Worm (Caenorhabditis elegans): ENCODE data around the gene C53A5.9.

C53A5.9 gene

ce11 chrV:14558757-14559156 lies at the start of gene C53A5.9:
C53A5.9 (minus strand) TSS chrV:14558857.
- TF ChIP-seq unc-62 (GFP tag; optimal IDR thresholded peaks at IDR 0.05): no peak

ce11 chrV:14603755-14604154 lies 45.1 kb upstream of the C53A5.9 start:
- no peak for TF ChIP-seq unc-62 (GFP tag; optimal IDR thresholded peaks at IDR 0.05)

DNA sequence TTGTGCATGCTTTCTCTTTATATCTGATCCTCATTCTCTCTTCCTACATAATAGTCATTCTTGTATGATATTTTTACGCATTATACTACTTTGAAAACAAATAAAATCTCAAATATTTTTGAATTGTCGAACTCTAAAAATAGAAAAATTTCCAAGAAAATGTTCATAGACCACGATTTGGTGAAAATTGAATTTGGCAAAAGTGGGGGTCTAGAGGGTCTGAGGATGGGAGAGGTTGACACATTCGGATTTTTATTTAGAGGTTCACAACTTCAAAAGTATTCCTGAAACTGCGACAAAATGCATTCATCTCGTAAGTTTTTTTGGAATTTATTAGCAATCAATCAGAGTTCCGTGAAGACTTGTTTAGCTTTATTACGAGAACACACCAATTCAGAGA lies 41.3 kb upstream of the C53A5.9 start, which contains the start of gene glb-22:
TSS of gene glb-22 (plus strand) at position 301 of the 400 bp plus-strand sequence.
- no peak for TF ChIP-seq unc-62 (GFP tag; optimal IDR thresholded peaks at IDR 0.05)

DNA sequence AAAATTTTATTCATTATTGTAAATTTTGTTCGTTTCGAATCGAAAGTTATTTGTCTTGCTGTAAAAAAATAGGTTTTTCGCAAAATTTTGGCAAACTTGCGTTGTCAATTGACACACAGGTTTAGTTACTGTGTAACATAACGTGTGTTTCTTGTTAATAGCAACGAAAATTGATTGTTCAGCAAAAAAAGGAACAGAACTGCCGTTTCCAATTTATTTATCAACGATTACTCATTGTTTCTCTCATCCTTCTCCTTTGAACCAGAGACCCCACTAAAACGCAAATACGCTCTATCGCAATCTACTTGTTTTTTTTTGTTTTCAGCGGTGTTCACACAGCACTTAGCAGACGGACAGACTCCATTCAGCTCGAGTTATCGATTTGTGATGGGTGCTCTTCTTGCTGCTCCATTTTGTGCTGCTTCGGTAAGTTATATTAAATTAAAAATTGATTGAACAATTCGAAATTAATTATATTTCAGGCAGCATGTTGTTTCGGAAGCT lies 39.1 kb upstream of the C53A5.9 start, which contains the start of gene R11H6.2:
TSS of gene R11H6.2 (plus strand) at position 326 of the 504 bp plus-strand sequence.
- TF ChIP-seq unc-62 (GFP tag; optimal IDR thresholded peaks at IDR 0.05): no peak

DNA sequence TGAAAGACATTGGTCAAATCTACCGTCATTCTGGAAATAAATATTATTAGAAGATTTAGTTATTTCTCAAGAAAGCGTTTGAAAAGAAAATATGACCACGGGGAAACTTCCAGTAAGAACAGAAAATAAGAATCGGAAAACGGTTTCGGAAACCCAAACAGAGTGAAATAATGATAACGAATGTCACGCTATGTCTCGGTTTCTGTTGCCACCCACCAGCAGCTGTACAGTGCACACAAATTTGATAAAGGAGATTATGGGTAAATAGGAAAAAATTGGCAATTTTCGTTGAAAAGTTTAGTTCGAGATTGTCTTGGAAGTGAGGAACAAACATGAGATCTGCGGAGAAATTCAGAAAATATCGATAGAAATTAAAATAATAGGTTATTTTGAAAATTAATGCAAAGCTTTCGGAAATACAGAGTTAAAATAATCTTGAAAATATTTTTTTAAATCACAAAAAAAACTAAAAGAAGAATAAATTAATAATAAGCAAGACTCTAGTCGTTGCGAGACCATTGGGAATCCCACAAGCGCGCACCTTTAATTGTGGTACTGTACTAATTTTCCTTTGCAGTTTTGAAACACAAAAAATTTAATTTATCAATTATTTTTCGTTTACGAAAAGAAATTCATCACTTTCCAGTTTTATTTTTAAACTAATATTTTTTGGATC lies 38.5 kb upstream of the C53A5.9 start, which contains the start of gene pes-9:
TSS of gene pes-9 (minus strand) at position 30 of the 676 bp plus-strand sequence.
- no peak for TF ChIP-seq unc-62 (GFP tag; optimal IDR thresholded peaks at IDR 0.05)

DNA sequence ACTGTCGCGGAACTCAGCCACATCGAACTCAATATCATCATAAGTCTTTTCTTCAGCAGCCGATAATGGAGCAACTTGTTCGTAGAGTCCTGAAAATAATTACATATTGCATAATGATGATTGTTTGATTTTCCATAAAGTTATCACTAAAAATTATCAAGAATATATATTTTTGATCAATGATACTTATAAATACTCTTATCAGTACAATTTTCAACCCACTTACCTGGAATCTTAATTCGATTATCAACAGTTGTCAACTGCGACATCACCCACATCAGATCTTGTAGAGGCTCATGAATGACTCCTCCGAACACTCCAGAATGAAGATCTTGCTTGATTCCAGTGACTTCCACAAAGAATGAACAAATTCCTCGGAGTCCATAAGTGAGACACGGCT lies 37.3 kb upstream of the C53A5.9 start:
- TF ChIP-seq unc-62 (GFP tag; optimal IDR thresholded peaks at IDR 0.05): no peak

DNA sequence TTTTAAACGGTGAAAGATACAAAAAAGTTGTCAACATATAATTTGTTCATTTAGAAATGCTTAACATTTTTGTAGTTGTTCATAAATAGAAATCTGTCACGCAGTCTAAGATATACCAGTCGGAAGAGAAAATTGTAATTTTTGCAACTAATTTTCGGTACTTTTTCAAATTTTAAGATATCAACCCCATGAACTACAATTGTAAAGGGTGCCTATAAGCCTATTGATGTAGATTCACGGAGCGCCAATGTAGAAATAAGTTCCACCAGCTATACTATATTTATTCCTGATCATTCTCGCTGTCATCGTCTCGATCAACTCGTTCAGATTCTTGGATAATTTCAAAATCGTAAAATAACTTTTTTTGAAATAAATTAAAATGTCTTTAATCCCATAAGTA lies 36.3 kb upstream of the C53A5.9 start:
- TF ChIP-seq unc-62 (GFP tag; optimal IDR thresholded peaks at IDR 0.05): no peak

ce11 chrV:14594103-14594502 lies 35.4 kb upstream of the C53A5.9 start:
- no peak for TF ChIP-seq unc-62 (GFP tag; optimal IDR thresholded peaks at IDR 0.05)

ce11 chrV:14585351-14585750 lies 26.7 kb upstream of the C53A5.9 start, which contains the start of gene Y40H4A.2:
Y40H4A.2 (minus strand) TSS chrV:14585451.
- TF ChIP-seq unc-62 (GFP tag; optimal IDR thresholded peaks at IDR 0.05): no peak

ce11 chrV:14579619-14580018 lies 21.0 kb upstream of the C53A5.9 start, which contains the start of gene gar-3:
gar-3 (minus strand) TSS chrV:14579719.
- no peak for TF ChIP-seq unc-62 (GFP tag; optimal IDR thresholded peaks at IDR 0.05)

ce11 chrV:14576745-14577373 lies 18.2 kb upstream of the C53A5.9 start:
- no peak for TF ChIP-seq unc-62 (GFP tag; optimal IDR thresholded peaks at IDR 0.05)

- TF ChIP-seq unc-62 (GFP tag; optimal IDR thresholded peaks at IDR 0.05): no peak
Measured at ce11 chrV:14562589-14562988, 3.9 kb upstream of the C53A5.9 start, which contains the start of gene C53A5.11. C53A5.11 (plus strand) TSS chrV:14562889.

DNA sequence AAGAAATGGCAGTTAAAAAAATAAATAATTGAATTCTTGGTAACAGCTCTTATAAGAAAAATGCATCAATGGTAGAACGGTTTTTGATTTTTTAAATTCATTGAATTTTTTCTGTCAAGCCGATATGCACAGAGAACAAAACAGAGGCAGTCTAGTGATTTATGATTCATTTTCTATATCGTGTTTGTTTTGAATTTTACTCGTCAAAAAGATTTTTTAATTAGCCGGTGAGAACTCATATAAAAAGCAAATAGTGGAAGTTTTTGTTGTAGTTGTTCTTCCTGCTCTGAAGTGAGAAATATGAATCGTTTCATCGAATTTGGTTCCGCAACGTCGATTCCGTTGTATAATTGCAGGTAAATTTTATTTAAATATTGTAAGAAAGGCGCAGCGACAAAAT lies 655 bp upstream of the C53A5.9 start, which contains the start of gene srt-32:
TSS of gene srt-32 (plus strand) at position 301 of the 400 bp plus-strand sequence.
- no peak for TF ChIP-seq unc-62 (GFP tag; optimal IDR thresholded peaks at IDR 0.05)

DNA sequence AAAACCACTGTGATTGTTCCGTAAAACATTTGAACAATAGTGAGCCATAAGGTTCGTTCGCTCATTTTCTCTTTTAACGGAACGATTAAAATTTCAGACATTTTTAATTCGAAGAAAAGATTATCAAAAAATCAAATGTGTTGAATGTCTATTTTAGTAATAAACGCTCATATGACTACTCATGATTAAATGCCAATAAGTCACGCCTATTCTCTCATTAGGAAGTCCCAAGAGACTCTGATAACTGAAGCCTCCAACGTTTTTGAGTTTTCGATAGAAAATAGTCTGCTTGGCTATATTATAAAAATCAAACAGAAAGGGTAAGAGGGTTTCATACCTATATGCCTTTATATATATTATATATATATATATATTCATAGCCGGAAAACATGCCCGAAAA lies 2.5 kb downstream of the C53A5.9 start, which contains the start of gene srg-47:
TSS of gene srg-47 (minus strand) at position 101 of the 400 bp plus-strand sequence.
- no peak for TF ChIP-seq unc-62 (GFP tag; optimal IDR thresholded peaks at IDR 0.05)

DNA sequence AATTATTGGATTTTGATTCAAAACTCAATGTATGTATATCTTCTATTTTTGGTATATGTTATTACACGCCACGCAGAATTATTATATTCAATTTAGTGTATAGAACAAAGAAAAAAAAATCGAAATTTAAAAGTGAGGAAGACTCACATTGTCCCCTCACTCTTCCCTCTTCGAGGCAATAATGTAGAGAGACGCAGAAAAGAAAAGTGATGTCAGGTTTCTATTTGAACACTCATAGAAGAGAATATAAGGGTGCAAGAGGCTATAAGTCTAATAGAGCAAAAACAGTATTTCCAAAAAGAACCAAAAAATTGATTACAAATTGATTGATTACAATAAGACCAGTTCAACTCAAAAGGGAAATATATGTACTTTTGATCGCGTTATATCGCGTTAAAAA lies 10.1 kb downstream of the C53A5.9 start:
- no peak for TF ChIP-seq unc-62 (GFP tag; optimal IDR thresholded peaks at IDR 0.05)

ce11 chrV:14546569-14546968 lies 12.1 kb downstream of the C53A5.9 start, which contains the start of gene C53A5.13:
C53A5.13 (plus strand) TSS chrV:14546869.
- no peak for TF ChIP-seq unc-62 (GFP tag; optimal IDR thresholded peaks at IDR 0.05)

All from whole organism, dauer.